Worm (Caenorhabditis elegans) whole organism, midembryonic: ENCODE measurements around the gene R02F2.7.

Experiments used
- T22C8.4 ChIP-seq: fragments of 200-800 bp; sonication (Bioruptor generic); IDR thresholded peaks from 2 replicates; pipeline ENCODE4 v1.3.6; 2022; ENCODE audit warnings: missing genetic modification characterization, missing compliant biosample characterization
- cog-1 ChIP-seq: sonication (generic microtip); optimal IDR thresholded peaks from 2 replicates; lab custom pipeline; 2016; ENCODE audit warnings: missing genetic modification characterization, missing compliant biosample characterization
- flt-1 ChIP-seq: fragments of 200-800 bp; sonication (Bioruptor generic); IDR thresholded peaks from 2 replicates; pipeline ENCODE4 v1.3.6; 2022; ENCODE audit warnings: missing genetic modification characterization, missing compliant biosample characterization
- klf-2 ChIP-seq: fragments of 200-800 bp; sonication (Bioruptor generic); conservative IDR thresholded peaks from 2 replicates; pipeline ENCODE4 v1.3.6; 2022; ENCODE audit warnings: missing genetic modification reagents, missing genetic modification characterization, missing compliant biosample characterization
- med-1 ChIP-seq: sonication (generic microtip); optimal IDR thresholded peaks from 2 replicates; lab custom pipeline; 2017; ENCODE audit warnings: missing genetic modification characterization, mild to moderate bottlenecking, missing compliant biosample characterization, antibody characterized with exemption, missing genetic modification reagents; ENCODE audit not compliant: insufficient read depth
- ref-1 ChIP-seq: fragments of 200-800 bp; sonication (Bioruptor generic); conservative IDR thresholded peaks from 2 replicates; pipeline ENCODE4 v1.3.6; 2022; ENCODE audit warnings: missing genetic modification reagents, missing genetic modification characterization, missing compliant biosample characterization
- tab-1 ChIP-seq: fragments of 200-800 bp; sonication (Bioruptor generic); IDR thresholded peaks from 2 replicates; pipeline ENCODE4 v1.3.6; 2022; ENCODE audit warnings: missing genetic modification characterization, missing compliant biosample characterization
- ztf-23 ChIP-seq: fragments of 200-800 bp; sonication (Bioruptor generic); IDR thresholded peaks from 2 replicates; pipeline ENCODE4 v1.3.6; 2022; ENCODE audit warnings: missing genetic modification reagents, missing genetic modification characterization, missing compliant biosample characterization
- ztf-29 ChIP-seq: fragments of 200-800 bp; sonication (Bioruptor generic); IDR thresholded peaks from 2 replicates; pipeline ENCODE4 v1.3.6; 2022; ENCODE audit warnings: missing genetic modification reagents, missing genetic modification characterization, missing compliant biosample characterization

DNA sequence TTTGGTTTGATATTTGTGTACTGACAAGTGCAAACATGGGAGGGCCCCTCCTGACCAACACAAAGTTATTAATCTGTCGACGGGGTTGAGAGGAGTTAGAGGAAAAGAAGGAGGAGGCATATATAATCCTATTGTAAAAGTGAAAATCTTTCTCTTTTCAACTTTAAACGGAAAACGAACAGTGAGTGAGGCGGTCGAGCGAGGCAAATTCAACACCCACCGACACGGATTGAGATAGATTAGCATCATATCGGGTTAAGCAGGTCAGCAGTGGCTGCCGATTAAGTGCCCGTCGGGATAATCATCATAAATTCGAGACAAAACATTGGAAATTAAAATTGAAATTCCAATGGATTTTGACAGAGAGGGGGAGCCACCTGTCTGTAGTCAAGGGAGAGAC lies 47.3 kb downstream of the R02F2.7 start:
- TF ChIP-seq ztf-23 (GFP tag; lab: Robert Waterston, UW) (no peak), flt-1 (no peak), klf-2 (GFP tag; lab: Robert Waterston, UW) (no peak), ref-1 (GFP tag; lab: Robert Waterston, UW) (no peak), cog-1 (tag; lab: Kevin White, UChicago) (no peak), tab-1 (GFP tag; lab: Robert Waterston, UW) (no peak), med-1 (no peak), ztf-29 (GFP tag; lab: Robert Waterston, UW) (no peak), T22C8.4 (GFP tag; lab: Robert Waterston, UW) (no peak)
